Worm (Caenorhabditis elegans) whole organism, L1 larva: ENCODE data around the gene srxa-6.
A peak's percentile ranks its signal among the peaks of the same experiment; 100 is the strongest.

ENCODE experiments used
- C04F5.9 ChIP-seq: sonication (generic microtip); optimal IDR thresholded peaks from 2 replicates; lab custom pipeline; 2016; ENCODE audit warnings: missing genetic modification characterization, missing compliant biosample characterization
- C16A3.4 ChIP-seq: fragments of 150-350 bp; optimal IDR thresholded peaks from 2 replicates; lab custom pipeline; 2014; ENCODE audit warnings: missing biosample characterization, missing genetic modification characterization
- C34B4.2 ChIP-seq: sonication (generic microtip); optimal IDR thresholded peaks from 2 replicates; lab custom pipeline; 2017; ENCODE audit warnings: mild to moderate bottlenecking, missing genetic modification characterization, missing compliant biosample characterization
- aha-1 ChIP-seq: fragments of 150-350 bp; optimal IDR thresholded peaks from 2 replicates; lab custom pipeline; 2014; ENCODE audit warnings: missing biosample characterization, missing genetic modification characterization
- aly-2 ChIP-seq: fragments of 150-350 bp; optimal IDR thresholded peaks from 2 replicates; lab custom pipeline; 2014; ENCODE audit warnings: missing biosample characterization, missing genetic modification characterization
- blmp-1 ChIP-seq: fragments of 150-350 bp; optimal IDR thresholded peaks from 2 replicates; lab custom pipeline; 2014; ENCODE audit warnings: missing biosample characterization, missing genetic modification characterization
- ceh-63 ChIP-seq: fragments of 200-800 bp; sonication (Bioruptor generic); optimal IDR thresholded peaks from 2 replicates; lab custom pipeline; 2018; ENCODE audit warnings: mild to moderate bottlenecking, missing genetic modification characterization, missing compliant biosample characterization
- ceh-88 ChIP-seq: fragments of 200-800 bp; sonication (Bioruptor generic); IDR thresholded peaks from 2 replicates; pipeline ENCODE4 v1.3.6; 2022; ENCODE audit warnings: missing genetic modification characterization, missing compliant biosample characterization
- ceh-90 ChIP-seq: sonication (generic microtip); optimal IDR thresholded peaks from 2 replicates; lab custom pipeline; 2016; ENCODE audit warnings: missing genetic modification characterization, missing compliant biosample characterization
- ces-1 ChIP-seq: fragments of 150-350 bp; optimal IDR thresholded peaks from 2 replicates; lab custom pipeline; 2014; ENCODE audit warnings: missing biosample characterization, missing genetic modification reagents, missing genetic modification characterization
- dpl-1 ChIP-seq, 3 experiments: fragments of 150-350 bp in 2 of 3; sonication (generic microtip) in 1 of 3; optimal IDR thresholded peaks; 2 replicates each; lab custom pipeline; 2014 to 2017; ENCODE audit warnings: missing biosample characterization in 3 of 3, missing genetic modification characterization in 3 of 3, missing genetic modification reagents in 3 of 3
- efl-1 ChIP-seq, 4 experiments: fragments of 150-350 bp; optimal IDR thresholded peaks in 3 of 4; peaks in 1 of 4; 1 replicate in 1 of 4; 2 replicates in 3 of 4; lab custom pipeline; 2014; ENCODE audit warnings: missing biosample characterization in 2 of 4, missing genetic modification characterization in 2 of 4, missing genetic modification reagents in 2 of 4
- egl-13 ChIP-seq: sonication (generic microtip); optimal IDR thresholded peaks from 2 replicates; lab custom pipeline; 2016; ENCODE audit warnings: missing genotype, missing genetic modification reagents, missing genetic modification characterization, missing compliant biosample characterization
- elt-2 ChIP-seq: sonication (generic microtip); optimal IDR thresholded peaks from 2 replicates; lab custom pipeline; 2016; ENCODE audit warnings: missing genetic modification characterization, mild to moderate bottlenecking, inconsistent platforms, missing compliant biosample characterization, missing genetic modification reagents
- ets-5 ChIP-seq: fragments of 200-800 bp; sonication (Bioruptor generic); IDR thresholded peaks from 2 replicates; pipeline ENCODE4 v1.3.6; 2022; ENCODE audit warnings: missing genetic modification characterization, missing compliant biosample characterization
- fkh-10 ChIP-seq: sonication (generic microtip); optimal IDR thresholded peaks from 2 replicates; lab custom pipeline; 2017; ENCODE audit warnings: missing biosample characterization, missing genetic modification reagents, missing genetic modification characterization
- fkh-8 ChIP-seq: sonication (generic microtip); optimal IDR thresholded peaks from 2 replicates; lab custom pipeline; 2016; ENCODE audit warnings: mild to moderate bottlenecking, missing genetic modification characterization, missing compliant biosample characterization
- grh-1 ChIP-seq: fragments of 200-800 bp; sonication (Bioruptor generic); IDR thresholded peaks from 2 replicates; pipeline ENCODE4 v1.3.6; 2022; ENCODE audit warnings: missing genetic modification reagents, missing genetic modification characterization, missing compliant biosample characterization
- hlh-17 ChIP-seq: fragments of 200-800 bp; sonication (Bioruptor generic); optimal IDR thresholded peaks from 2 replicates; lab custom pipeline; 2018; ENCODE audit warnings: missing genetic modification characterization, mild to moderate bottlenecking, missing compliant biosample characterization, moderate library complexity, borderline replicate concordance
- hpl-2 ChIP-seq: fragments of 150-350 bp; optimal IDR thresholded peaks from 2 replicates; lab custom pipeline; 2014; ENCODE audit warnings: missing biosample characterization, missing genetic modification reagents, missing genetic modification characterization
- irx-1 ChIP-seq: sonication (generic microtip); optimal IDR thresholded peaks from 2 replicates; lab custom pipeline; 2016; ENCODE audit warnings: missing genetic modification characterization, missing compliant biosample characterization
- lin-13 ChIP-seq: fragments of 150-350 bp; optimal IDR thresholded peaks from 2 replicates; lab custom pipeline; 2014; ENCODE audit warnings: missing biosample characterization, missing genetic modification reagents, missing genetic modification characterization
- lin-39 ChIP-seq: fragments of 150-350 bp; optimal IDR thresholded peaks from 2 replicates; lab custom pipeline; 2014; ENCODE audit warnings: missing biosample characterization, missing genetic modification reagents, missing genetic modification characterization
- lsy-2 ChIP-seq, 2 experiments: fragments of 150-350 bp; optimal IDR thresholded peaks; 2 replicates each; lab custom pipeline; 2014; ENCODE audit warnings: missing biosample characterization in 2 of 2, missing genetic modification characterization in 2 of 2
- mab-9 ChIP-seq: fragments of 200-800 bp; sonication (Bioruptor generic); IDR thresholded peaks from 2 replicates; pipeline ENCODE4 v1.3.6; 2022; ENCODE audit warnings: missing genetic modification reagents, missing genetic modification characterization, missing compliant biosample characterization
- mdl-1 ChIP-seq, 2 experiments: fragments of 150-350 bp; optimal IDR thresholded peaks; 2 replicates each; lab custom pipeline; 2014 to 2017; ENCODE audit warnings: missing biosample characterization in 2 of 2, missing genetic modification characterization in 2 of 2, inconsistent platforms in 1 of 2
- mef-2 ChIP-seq: fragments of 150-350 bp; optimal IDR thresholded peaks from 2 replicates; lab custom pipeline; 2014; ENCODE audit warnings: missing biosample characterization, missing genetic modification characterization
- nhr-12 ChIP-seq: sonication (generic microtip); optimal IDR thresholded peaks from 2 replicates; lab custom pipeline; 2017; ENCODE audit warnings: missing biosample characterization, missing genetic modification characterization
- nhr-237 ChIP-seq: fragments of 150-350 bp; optimal IDR thresholded peaks from 2 replicates; lab custom pipeline; 2014; ENCODE audit warnings: missing biosample characterization, missing genetic modification characterization
- nhr-28 ChIP-seq: fragments of 150-350 bp; optimal IDR thresholded peaks from 2 replicates; lab custom pipeline; 2014; ENCODE audit warnings: missing biosample characterization, missing genetic modification characterization
- nhr-47 ChIP-seq: sonication (generic microtip); optimal IDR thresholded peaks from 2 replicates; lab custom pipeline; 2016; ENCODE audit warnings: mild to moderate bottlenecking, missing genetic modification characterization, moderate library complexity, missing compliant biosample characterization
- nhr-77 ChIP-seq: fragments of 150-350 bp; optimal IDR thresholded peaks from 2 replicates; lab custom pipeline; 2014; ENCODE audit warnings: missing biosample characterization, missing genetic modification characterization
- pag-3 ChIP-seq: sonication (generic microtip); optimal IDR thresholded peaks from 2 replicates; lab custom pipeline; 2017; ENCODE audit warnings: missing genetic modification characterization, mild to moderate bottlenecking, missing compliant biosample characterization, antibody characterized with exemption, borderline replicate concordance; ENCODE audit not compliant: insufficient read depth
- pax-3 ChIP-seq: fragments of 200-800 bp; sonication (Bioruptor generic); optimal IDR thresholded peaks from 2 replicates; lab custom pipeline; 2018; ENCODE audit warnings: mild to moderate bottlenecking, missing genetic modification characterization, moderate library complexity, missing compliant biosample characterization
- rnt-1 ChIP-seq: sonication (generic microtip); optimal IDR thresholded peaks from 2 replicates; lab custom pipeline; 2016; ENCODE audit warnings: mild to moderate bottlenecking, missing genetic modification characterization, moderate library complexity, missing compliant biosample characterization
- skn-1 ChIP-seq: fragments of 150-350 bp; optimal IDR thresholded peaks from 2 replicates; lab custom pipeline; 2014; ENCODE audit warnings: missing biosample characterization, missing genetic modification characterization
- snpc-4 ChIP-seq: fragments of 150-350 bp; optimal IDR thresholded peaks from 2 replicates; lab custom pipeline; 2014; ENCODE audit warnings: missing biosample characterization, missing genetic modification characterization
- sox-4 ChIP-seq: sonication (generic microtip); optimal IDR thresholded peaks from 2 replicates; lab custom pipeline; 2016; ENCODE audit warnings: missing genetic modification characterization, missing compliant biosample characterization
- sptf-1 ChIP-seq: fragments of 150-350 bp; optimal IDR thresholded peaks from 2 replicates; lab custom pipeline; 2014; ENCODE audit warnings: missing biosample characterization, missing genetic modification characterization
- sup-37 ChIP-seq: fragments of 200-800 bp; sonication (Bioruptor generic); optimal IDR thresholded peaks from 2 replicates; lab custom pipeline; 2018; ENCODE audit warnings: mild to moderate bottlenecking, missing genetic modification characterization, missing compliant biosample characterization
- swsn-7 ChIP-seq: sonication (generic microtip); optimal IDR thresholded peaks from 2 replicates; lab custom pipeline; 2016; ENCODE audit warnings: missing genetic modification characterization, missing compliant biosample characterization
- tbx-2 ChIP-seq: sonication (generic microtip); optimal IDR thresholded peaks from 2 replicates; lab custom pipeline; 2016; ENCODE audit warnings: missing genetic modification characterization, missing compliant biosample characterization
- tlp-1 ChIP-seq: fragments of 150-350 bp; optimal IDR thresholded peaks from 2 replicates; lab custom pipeline; 2014; ENCODE audit warnings: missing biosample characterization, missing genetic modification characterization
- unc-86 ChIP-seq: sonication (generic microtip); optimal IDR thresholded peaks from 2 replicates; lab custom pipeline; 2016; ENCODE audit warnings: missing genetic modification characterization, missing compliant biosample characterization
- vab-15 ChIP-seq: sonication (generic microtip); optimal IDR thresholded peaks from 2 replicates; lab custom pipeline; 2017; ENCODE audit warnings: missing genotype, mild to moderate bottlenecking, missing genetic modification characterization, missing compliant biosample characterization
- xbp-1 ChIP-seq: sonication (generic microtip); optimal IDR thresholded peaks from 2 replicates; lab custom pipeline; 2016; ENCODE audit warnings: missing genetic modification characterization, missing compliant biosample characterization

The srxa-6 gene

DNA sequence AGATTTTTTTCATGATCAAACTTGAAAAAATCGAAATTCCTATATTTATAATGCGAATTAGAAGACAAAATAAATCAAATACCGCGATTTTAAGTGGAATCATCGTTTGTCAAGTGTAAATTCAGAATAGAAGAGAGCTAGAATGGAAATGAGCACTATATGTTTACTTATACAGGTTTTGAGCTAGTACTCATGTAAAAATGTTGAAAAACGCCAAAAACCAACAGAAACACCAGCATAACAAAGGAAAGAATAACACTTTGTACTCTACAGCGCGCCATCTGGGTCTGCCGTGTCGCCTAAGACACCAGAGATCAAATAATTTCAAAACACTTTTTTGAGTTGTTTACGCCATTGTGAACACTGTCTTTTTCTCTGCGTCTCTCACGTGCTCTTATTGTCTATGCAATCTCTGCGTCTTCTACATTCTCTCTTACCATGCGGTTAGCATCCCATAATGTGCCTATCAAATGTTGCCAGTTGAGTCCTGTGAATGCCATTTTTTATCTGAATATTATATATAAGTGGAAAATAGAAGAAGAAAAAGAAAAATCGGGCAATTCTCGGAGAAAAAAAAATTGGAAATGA is 5.9 kb upstream of the srxa-6 start, which contains the start of gene ipla-3 (continued):
- TF ChIP-seq C04F5.9 (tag; lab: Kevin White, UChicago) (no peak), lin-13 (GFP tag; lab: Kevin White, UChicago) (no peak), vab-15 (no peak), sox-4 (tag; lab: Kevin White, UChicago) (no peak), C16A3.4 (tag; lab: Kevin White, UChicago) (no peak), grh-1 (GFP tag; lab: Robert Waterston, UW) (no peak), sup-37 (GFP tag; lab: Kevin White, UChicago) (no peak), aha-1 (no peak), hpl-2 (GFP tag; lab: Kevin White, UChicago) (no peak), pag-3 (no peak), efl-1 (optimal IDR thresholded peaks at IDR 0.05; lab: Kevin White, UChicago) (peak; percentile 28 to 42), efl-1 (GFP tag; optimal IDR thresholded peaks at IDR 0.05 in 1 of 2; lab: Kevin White, UChicago) (peak in 1 of 2 experiments; percentile 85), ceh-90 (tag; lab: Kevin White, UChicago) (no peak), pax-3 (tag; lab: Kevin White, UChicago) (no peak), mdl-1 (tag; optimal IDR thresholded peaks at IDR 0.05; lab: Kevin White, UChicago) (peak in 1 of 2 experiments; percentile 71), skn-1 (peak; percentile 36), ceh-88 (no peak), nhr-47 (tag; lab: Kevin White, UChicago) (no peak), xbp-1 (peak; percentile 7), mef-2 (no peak), nhr-12 (tag; lab: Kevin White, UChicago) (no peak), ceh-63 (GFP tag; lab: Kevin White, UChicago) (no peak), nhr-77 (tag; lab: Kevin White, UChicago) (peak; percentile 30), fkh-8 (tag; lab: Kevin White, UChicago) (no peak), elt-2 (tag; lab: Kevin White, UChicago) (peak; percentile 77), swsn-7 (tag; lab: Kevin White, UChicago) (peak; percentile 42), hlh-17 (GFP tag; lab: Kevin White, UChicago) (no peak), egl-13 (tag; lab: Kevin White, UChicago) (no peak), rnt-1 (tag; lab: Kevin White, UChicago) (no peak), blmp-1 (no peak), sptf-1 (tag; lab: Kevin White, UChicago) (no peak), mab-9 (GFP tag; lab: Robert Waterston, UW) (0 out of 2 replicates have a peak, but pooled peaks have one; percentile 26), snpc-4 (tag; lab: Kevin White, UChicago) (peak; percentile 18), ets-5 (no peak)
- TF ChIP-seq, all 84 proteins: peak for 21

DNA sequence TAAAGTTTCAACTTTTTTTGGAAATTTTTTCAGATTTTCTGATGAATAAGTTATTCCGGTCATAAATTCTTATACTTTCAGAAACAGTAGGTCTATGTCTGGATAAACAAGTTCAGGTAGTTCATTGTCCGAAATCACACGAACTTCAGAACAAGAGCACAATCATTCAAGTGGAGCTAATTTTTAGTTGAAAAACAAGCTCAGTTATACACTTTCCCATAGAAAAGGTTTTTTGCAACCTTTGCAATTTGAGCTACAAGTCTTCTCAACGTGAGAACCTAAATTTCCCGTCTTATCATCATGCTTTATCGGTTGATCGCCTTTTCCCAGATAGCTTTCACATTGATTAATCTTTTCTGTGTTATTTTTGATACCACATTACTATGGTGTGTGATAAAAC is 3.0 kb upstream of the srxa-6 start, which contains the start of gene srxa-1:
srxa-1 (plus strand) TSS at position 301 of the 400 bp plus-strand sequence.
- TF ChIP-seq nhr-47 (tag; lab: Kevin White, UChicago) (no peak), swsn-7 (tag; lab: Kevin White, UChicago) (no peak), nhr-28 (tag; lab: Kevin White, UChicago) (no peak), nhr-12 (tag; lab: Kevin White, UChicago) (no peak), elt-2 (tag; lab: Kevin White, UChicago) (no peak), aly-2 (no peak)

DNA sequence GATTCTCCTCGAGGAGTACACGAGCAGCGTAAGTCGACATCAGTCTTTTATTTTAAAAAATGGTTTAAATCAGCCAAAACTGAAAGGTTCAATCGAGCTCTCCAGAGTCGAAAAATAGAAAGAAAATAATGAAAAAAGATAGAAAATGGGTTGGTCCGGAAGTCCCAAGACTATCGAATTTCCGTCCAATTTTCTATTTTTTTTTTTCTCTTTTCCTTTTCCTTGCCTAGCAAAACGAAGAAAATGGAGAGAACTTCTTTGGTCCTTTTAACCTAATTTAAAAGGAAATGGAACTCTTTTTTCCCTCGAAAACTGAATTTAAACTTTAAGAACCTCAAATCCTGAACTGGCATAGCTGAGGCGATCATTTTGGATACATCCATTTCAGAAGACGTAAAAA is 4.6 kb downstream of the srxa-6 start:
- no peak for TF ChIP-seq mdl-1 (tag; optimal IDR thresholded peaks at IDR 0.05; lab: Kevin White, UChicago)
- peak; percentile 33 for TF ChIP-seq ces-1 (GFP tag; lab: Kevin White, UChicago)
- peak; percentile 7 for TF ChIP-seq tbx-2 (tag; lab: Kevin White, UChicago)
- TF ChIP-seq blmp-1: no peak
- TF ChIP-seq unc-86 (tag; lab: Kevin White, UChicago): no peak
- TF ChIP-seq ets-5: no peak
- TF ChIP-seq C34B4.2 (tag; lab: Kevin White, UChicago): no peak
- no peak for TF ChIP-seq tlp-1 (tag; lab: Kevin White, UChicago)
- peak; percentile 65 for TF ChIP-seq fkh-10
- no peak for TF ChIP-seq lsy-2 (tag; optimal IDR thresholded peaks at IDR 0.05; lab: Kevin White, UChicago)
- TF ChIP-seq lin-39 (tag; lab: Kevin White, UChicago): no peak
- TF ChIP-seq C04F5.9 (tag; lab: Kevin White, UChicago): no peak
- TF ChIP-seq sox-4 (tag; lab: Kevin White, UChicago): no peak
- TF ChIP-seq C16A3.4 (tag; lab: Kevin White, UChicago): no peak
- TF ChIP-seq nhr-237 (tag; lab: Kevin White, UChicago): no peak
- TF ChIP-seq aly-2: no peak
- no peak for TF ChIP-seq nhr-28 (tag; lab: Kevin White, UChicago)
- no peak for TF ChIP-seq dpl-1 (GFP tag; optimal IDR thresholded peaks at IDR 0.05; lab: Kevin White, UChicago)
- peak; percentile 2 for TF ChIP-seq irx-1 (tag; lab: Kevin White, UChicago)
